Fruit fly (Drosophila melanogaster): ENCODE data around the gene hzg.
A peak's percentile ranks its signal among the peaks of the same experiment; 100 is the strongest.

hzg gene

dm6 chr3L:15982148-15982547 lies 22.4 kb downstream of the hzg start:
- TF ChIP-seq Dfd (GFP tag; optimal IDR thresholded peaks at IDR 0.05) (peak; percentile 80), Myc (optimal IDR thresholded peaks at IDR 0.05) (no peak)

DNA sequence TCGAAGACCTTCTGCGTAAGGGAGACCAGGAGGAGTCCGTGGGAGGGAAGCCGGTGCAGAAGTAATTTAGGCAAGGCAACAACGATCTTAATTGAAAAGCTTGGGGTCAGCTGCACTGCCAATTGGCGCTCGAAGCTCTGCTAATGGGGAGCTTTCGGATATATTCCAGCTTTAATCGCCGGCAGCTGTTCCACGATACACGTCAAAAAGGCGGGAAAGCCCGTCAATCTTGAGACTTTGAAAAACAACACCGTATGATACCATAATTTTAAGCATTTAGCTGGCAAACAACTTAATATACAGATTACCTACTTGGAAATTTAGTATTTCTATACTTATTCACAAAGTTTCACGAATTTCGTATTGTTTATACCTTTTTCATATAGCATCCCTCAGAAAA lies 23.1 kb downstream of the hzg start:
- TF ChIP-seq Rel (GFP tag; optimal IDR thresholded peaks at IDR 0.05) (no peak), Rel (tag; optimal IDR thresholded peaks at IDR 0.05) (peak; percentile 62), Hnf4 (GFP tag; optimal IDR thresholded peaks at IDR 0.05) (no peak)

dm6 chr3L:15979912-15980311 lies 24.6 kb downstream of the hzg start, which contains the start of gene CG17027:
TSS of gene CG17027 (plus strand) at chr3L:15980100.
- TF ChIP-seq Mio (GFP tag; optimal IDR thresholded peaks at IDR 0.05) (no peak), br (GFP tag; optimal IDR thresholded peaks at IDR 0.05) (no peak), Rel (GFP tag; optimal IDR thresholded peaks at IDR 0.05) (no peak), Rel (tag; optimal IDR thresholded peaks at IDR 0.05) (no peak), h (GFP tag; optimal IDR thresholded peaks at IDR 0.05) (no peak), woc (GFP tag; optimal IDR thresholded peaks at IDR 0.05) (no peak), pan (optimal IDR thresholded peaks at IDR 0.05) (no peak), CG32264 (GFP tag; optimal IDR thresholded peaks at IDR 0.05) (no peak), Hr78 (GFP tag; optimal IDR thresholded peaks at IDR 0.05) (no peak), rgr (GFP tag; optimal IDR thresholded peaks at IDR 0.05) (no peak), brk (GFP tag; optimal IDR thresholded peaks at IDR 0.05) (no peak), Hr83 (GFP tag; optimal IDR thresholded peaks at IDR 0.05; ENCODE audit: poor library complexity, severe bottlenecking) (no peak), Dfd (GFP tag; optimal IDR thresholded peaks at IDR 0.05) (no peak), Abd-B (GFP tag; optimal IDR thresholded peaks at IDR 0.05) (no peak), Vsx2 (GFP tag; optimal IDR thresholded peaks at IDR 0.05; ENCODE audit: partially characterized antibody) (no peak)

dm6 chr3L:15979240-15979639 lies 25.3 kb downstream of the hzg start:
- TF ChIP-seq sv (GFP tag; optimal IDR thresholded peaks at IDR 0.05) (no peak), Sp1 (GFP tag; optimal IDR thresholded peaks at IDR 0.05) (no peak), Rel (GFP tag; optimal IDR thresholded peaks at IDR 0.05) (no peak), Rel (tag; optimal IDR thresholded peaks at IDR 0.05) (peak; percentile 26), Abd-B (GFP tag; optimal IDR thresholded peaks at IDR 0.05) (no peak), Dif (GFP tag; optimal IDR thresholded peaks at IDR 0.05; ENCODE audit: partially characterized antibody) (no peak), jim (GFP tag; optimal IDR thresholded peaks at IDR 0.05) (no peak), Hnf4 (GFP tag; optimal IDR thresholded peaks at IDR 0.05) (no peak), Hr83 (GFP tag; optimal IDR thresholded peaks at IDR 0.05; ENCODE audit: poor library complexity, severe bottlenecking) (peak; percentile 9)

DNA sequence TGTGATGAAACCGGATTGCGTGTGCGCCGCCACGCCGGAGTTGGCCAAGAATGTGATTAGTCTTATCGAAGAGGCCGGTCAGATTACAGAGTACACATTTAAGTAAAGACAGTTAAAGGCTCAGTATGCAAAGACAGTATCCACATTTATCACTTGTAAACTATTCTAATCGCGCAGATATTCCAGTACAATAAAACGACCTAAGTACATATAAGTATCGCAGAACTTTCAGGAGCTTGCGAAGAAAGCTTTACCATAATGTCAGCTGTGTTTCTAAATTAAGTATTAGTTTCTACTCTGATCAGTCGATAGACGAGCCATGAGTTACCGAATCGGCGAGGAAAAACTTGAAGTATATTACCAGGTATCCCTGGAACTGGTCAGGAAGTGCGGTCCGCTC lies 26.3 kb downstream of the hzg start, which contains the start of gene CG17028:
Gene CG17028 (plus strand): TSS at position 301 of the 400 bp plus-strand sequence.
- TF ChIP-seq Rel (GFP tag; optimal IDR thresholded peaks at IDR 0.05), result no peak
- no peak for TF ChIP-seq Rel (tag; optimal IDR thresholded peaks at IDR 0.05)
- no peak for TF ChIP-seq dsf (GFP tag; optimal IDR thresholded peaks at IDR 0.05; ENCODE audit: borderline replicate concordance)
- TF ChIP-seq CrebA (GFP tag; optimal IDR thresholded peaks at IDR 0.05; ENCODE audit: borderline replicate concordance), result no peak
- no peak for TF ChIP-seq Hnf4 (GFP tag; optimal IDR thresholded peaks at IDR 0.05)
- no peak for TF ChIP-seq br (GFP tag; optimal IDR thresholded peaks at IDR 0.05)
- TF ChIP-seq psq (GFP tag; optimal IDR thresholded peaks at IDR 0.05), result no peak
- TF ChIP-seq Abd-B (GFP tag; optimal IDR thresholded peaks at IDR 0.05), result no peak
- no peak for TF ChIP-seq Sp1 (GFP tag; optimal IDR thresholded peaks at IDR 0.05)

dm6 chr3L:15977565-15977964 lies 27.0 kb downstream of the hzg start:
- no peak for TF ChIP-seq pan (optimal IDR thresholded peaks at IDR 0.05)
- no peak for TF ChIP-seq N (GFP tag; optimal IDR thresholded peaks at IDR 0.05)
- peak; percentile 93 for TF ChIP-seq h (GFP tag; optimal IDR thresholded peaks at IDR 0.05)
- TF ChIP-seq Hnf4 (GFP tag; optimal IDR thresholded peaks at IDR 0.05), result no peak
- TF ChIP-seq brk (GFP tag; optimal IDR thresholded peaks at IDR 0.05), result no peak
- TF ChIP-seq dmrt93B (GFP tag; optimal IDR thresholded peaks at IDR 0.05), result no peak
- TF ChIP-seq Dif (GFP tag; optimal IDR thresholded peaks at IDR 0.05; ENCODE audit: partially characterized antibody), result no peak
- TF ChIP-seq Vsx2 (GFP tag; optimal IDR thresholded peaks at IDR 0.05; ENCODE audit: partially characterized antibody), result no peak
- peak; percentile 85 for TF ChIP-seq ey (GFP tag; optimal IDR thresholded peaks at IDR 0.05)
- TF ChIP-seq CrebA (GFP tag; optimal IDR thresholded peaks at IDR 0.05; ENCODE audit: borderline replicate concordance), result no peak
- TF ChIP-seq psq (GFP tag; optimal IDR thresholded peaks at IDR 0.05), result peak; percentile 63
- no peak for TF ChIP-seq dl (GFP tag; optimal IDR thresholded peaks at IDR 0.05; ENCODE audit: insufficient read depth in 1 of 2, partially characterized antibody in 2 of 2)
- TF ChIP-seq br (GFP tag; optimal IDR thresholded peaks at IDR 0.05), result peak; percentile 69
- no peak for TF ChIP-seq Abd-B (GFP tag; optimal IDR thresholded peaks at IDR 0.05)
- TF ChIP-seq HLH106 (tag; optimal IDR thresholded peaks at IDR 0.05), result peak; percentile 80
- TF ChIP-seq Rel (GFP tag; optimal IDR thresholded peaks at IDR 0.05), result no peak
- TF ChIP-seq Rel (tag; optimal IDR thresholded peaks at IDR 0.05), result peak; percentile 36
- TF ChIP-seq woc (GFP tag; optimal IDR thresholded peaks at IDR 0.05), result no peak
- TF ChIP-seq jim (GFP tag; optimal IDR thresholded peaks at IDR 0.05), result no peak
- TF ChIP-seq CG9705 (GFP tag; optimal IDR thresholded peaks at IDR 0.05), result no peak
- TF ChIP-seq Mio (GFP tag; optimal IDR thresholded peaks at IDR 0.05), result no peak
- peak; percentile 79 for TF ChIP-seq fru (GFP tag; optimal IDR thresholded peaks at IDR 0.05)
- peak; percentile 70 for TF ChIP-seq Sp1 (GFP tag; optimal IDR thresholded peaks at IDR 0.05)
- no peak for TF ChIP-seq Hr83 (GFP tag; optimal IDR thresholded peaks at IDR 0.05; ENCODE audit: poor library complexity, severe bottlenecking)
- no peak for TF ChIP-seq dsf (GFP tag; optimal IDR thresholded peaks at IDR 0.05; ENCODE audit: borderline replicate concordance)
- TF ChIP-seq Myc (optimal IDR thresholded peaks at IDR 0.05), result no peak
- no peak for TF ChIP-seq Hr78 (GFP tag; optimal IDR thresholded peaks at IDR 0.05)
- TF ChIP-seq sv (GFP tag; optimal IDR thresholded peaks at IDR 0.05), result no peak
- no peak for TF ChIP-seq Jra (GFP tag; optimal IDR thresholded peaks at IDR 0.05)
- TF ChIP-seq rgr (GFP tag; optimal IDR thresholded peaks at IDR 0.05), result peak; percentile 88
- no peak for TF ChIP-seq sage (GFP tag; optimal IDR thresholded peaks at IDR 0.05)
- peak; percentile 87 for TF ChIP-seq OdsH (GFP tag; optimal IDR thresholded peaks at IDR 0.05)
- TF ChIP-seq foxo (GFP tag; optimal IDR thresholded peaks at IDR 0.05), result peak; percentile 15 to 86

All from whole organism, wandering third instar larva.